Fruit fly (Drosophila melanogaster): ENCODE results near the gene Droj2.

- TF ChIP-seq CG8478 (optimal IDR thresholded peaks at IDR 0.05), result no peak
- TF ChIP-seq CTCF (optimal IDR thresholded peaks at IDR 0.05), result no peak
Observed at dm6 chr3R:13366561-13367518, 15.1 kb upstream of the Droj2 start, which contains the start of gene Elp6.
